Fruit fly (Drosophila melanogaster): ENCODE measurements around the gene CG3868.

dm6 chr3L:14428958-14429357, 26.4 kb upstream of the CG3868 start:
- TF ChIP-seq Aef1 (GFP tag; IDR thresholded peaks at IDR 0.05) (no peak), cg (GFP tag; optimal IDR thresholded peaks at IDR 0.05) (no peak), Atf6 (GFP tag; IDR thresholded peaks at IDR 0.05) (no peak), Kr (GFP tag; optimal IDR thresholded peaks at IDR 0.05) (no peak), Bteb2 (GFP tag; optimal IDR thresholded peaks at IDR 0.05) (no peak), sug (tag; optimal IDR thresholded peaks at IDR 0.05) (no peak), kay (GFP tag; optimal IDR thresholded peaks at IDR 0.05) (no peak), bcd (GFP tag; optimal IDR thresholded peaks at IDR 0.05) (no peak), CG7928 (GFP tag; optimal IDR thresholded peaks at IDR 0.05) (no peak)
